Fruit fly (Drosophila melanogaster): ENCODE results near the gene CG15628.
A peak's percentile ranks its signal among the peaks of the same experiment; 100 is the strongest.

The CG15628 gene

DNA sequence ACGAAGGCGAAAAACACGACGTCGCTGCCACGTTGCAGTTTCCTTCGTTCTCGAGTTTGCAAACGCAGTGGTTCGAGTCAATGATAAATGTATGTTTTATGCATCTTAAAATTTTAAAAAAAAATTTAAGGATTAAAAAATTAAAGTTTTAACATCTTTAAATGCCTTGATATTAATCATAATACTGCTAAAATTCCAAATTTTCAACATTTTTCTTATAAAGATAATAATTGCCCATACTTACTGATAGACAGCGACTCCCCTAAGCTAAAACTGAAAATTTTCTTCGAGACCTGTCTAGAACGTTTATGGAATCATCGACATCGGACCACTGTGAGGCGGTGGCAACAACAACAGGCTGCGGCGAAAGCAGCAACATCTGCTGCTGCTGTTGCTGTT, 256 bp upstream of the CG15628 start (continued):
- TF ChIP-seq Oaz (GFP tag; IDR thresholded peaks at IDR 0.05) = no peak; the same call in 1 of the 2 replicates
- no peak for TF ChIP-seq Lhr (GFP tag; optimal IDR thresholded peaks at IDR 0.05)
- TF ChIP-seq slp2 (GFP tag; optimal IDR thresholded peaks at IDR 0.05) = no peak
- TF ChIP-seq CG9932 (GFP tag; IDR thresholded peaks at IDR 0.05) = peak; percentile 73
- no peak for TF ChIP-seq tup (GFP tag; optimal IDR thresholded peaks at IDR 0.05)
- TF ChIP-seq ind (GFP tag; optimal IDR thresholded peaks at IDR 0.05) = peak; percentile 49
- TF ChIP-seq Dp (GFP tag; optimal IDR thresholded peaks at IDR 0.05) = no peak
- TF ChIP-seq NFAT (GFP tag; IDR thresholded peaks at IDR 0.05) = peak; percentile 62; the same call in 1 of the 2 replicates
- peak; percentile 70 for TF ChIP-seq Drgx (GFP tag; IDR thresholded peaks at IDR 0.05)
- TF ChIP-seq Spps (tag; optimal IDR thresholded peaks at IDR 0.05) = no peak
- peak; percentile 5 for TF ChIP-seq CG10274 (GFP tag; optimal IDR thresholded peaks at IDR 0.05)
- TF ChIP-seq esg (GFP tag; conservative IDR thresholded peaks at IDR 0.05) = peak; percentile 78
- no peak for TF ChIP-seq CG11398 (GFP tag; optimal IDR thresholded peaks at IDR 0.05)
- no peak for TF ChIP-seq GATAe (GFP tag; conservative IDR thresholded peaks at IDR 0.05)
- no peak for TF ChIP-seq fd64A (GFP tag; optimal IDR thresholded peaks at IDR 0.05)
- no peak for TF ChIP-seq sna (GFP tag; IDR thresholded peaks at IDR 0.05; ENCODE audit: partially characterized antibody)
- TF ChIP-seq sug (tag; optimal IDR thresholded peaks at IDR 0.05) = peak; percentile 50
- peak; percentile 31 for TF ChIP-seq Fer2 (tag; optimal IDR thresholded peaks at IDR 0.05)
- TF ChIP-seq CG10267 (tag; optimal IDR thresholded peaks at IDR 0.05) = peak; percentile 72
- TF ChIP-seq lola (GFP tag; optimal IDR thresholded peaks at IDR 0.05) = peak in 1 of 3 experiments; percentile 57
- TF ChIP-seq rib (GFP tag; IDR thresholded peaks at IDR 0.05) = peak; percentile 20; the same call in 1 of the 2 replicates
- peak; percentile 61 for TF ChIP-seq CG10979 (tag; optimal IDR thresholded peaks at IDR 0.05)
- no peak for TF ChIP-seq Kr (GFP tag; optimal IDR thresholded peaks at IDR 0.05)
- peak; percentile 67 for TF ChIP-seq scrt (GFP tag; optimal IDR thresholded peaks at IDR 0.05)
- peak; percentile 19 for TF ChIP-seq CG10543 (GFP tag; optimal IDR thresholded peaks at IDR 0.05)
- TF ChIP-seq vvl (GFP tag; IDR thresholded peaks at IDR 0.05) = peak; percentile 65
- TF ChIP-seq Ets65A (GFP tag) = peak; percentile 95
- peak; percentile 70 for TF ChIP-seq BtbVII (GFP tag; optimal IDR thresholded peaks at IDR 0.05)
- TF ChIP-seq CrebB (tag; optimal IDR thresholded peaks at IDR 0.05) = no peak
- peak; percentile 50 for TF ChIP-seq sqz (GFP tag; optimal IDR thresholded peaks at IDR 0.05)
- peak; percentile 59 for TF ChIP-seq row (GFP tag; IDR thresholded peaks at IDR 0.05)
- no peak for TF ChIP-seq Hey (tag; optimal IDR thresholded peaks at IDR 0.05)
- peak; percentile 49 for TF ChIP-seq CG9817 (tag; optimal IDR thresholded peaks at IDR 0.05)
- TF ChIP-seq CG14014 (GFP tag; IDR thresholded peaks at IDR 0.05) = peak; percentile 70
- TF ChIP-seq pum (GFP tag; optimal IDR thresholded peaks at IDR 0.05) = no peak
- peak; percentile 93 for TF ChIP-seq CG7556 (GFP tag; optimal IDR thresholded peaks at IDR 0.05)
- TF ChIP-seq klu (GFP tag; IDR thresholded peaks at IDR 0.05) = no peak
- TF ChIP-seq Asciz (GFP tag; optimal IDR thresholded peaks at IDR 0.05) = peak; percentile 57
- TF ChIP-seq sr (GFP tag; IDR thresholded peaks at IDR 0.05) = no peak
- peak; percentile 88 for TF ChIP-seq nom (GFP tag; optimal IDR thresholded peaks at IDR 0.05)
- peak; percentile 14 for TF ChIP-seq ERR (GFP tag; optimal IDR thresholded peaks at IDR 0.05)
- TF ChIP-seq CG17612 (GFP tag; IDR thresholded peaks at IDR 0.05) = no peak
- TF ChIP-seq CG30431 (GFP tag; optimal IDR thresholded peaks at IDR 0.05) = peak; percentile 25
- peak; percentile 20 for TF ChIP-seq Chrac-16 (GFP tag; optimal IDR thresholded peaks at IDR 0.05)
- peak; percentile 38 for TF ChIP-seq Nf-YC (tag; optimal IDR thresholded peaks at IDR 0.05)
- no peak for TF ChIP-seq CG5953 (GFP tag; IDR thresholded peaks at IDR 0.05)
- TF ChIP-seq bcd (GFP tag; optimal IDR thresholded peaks at IDR 0.05) = peak; percentile 72
- TF ChIP-seq oc (tag; optimal IDR thresholded peaks at IDR 0.05) = no peak
- TF ChIP-seq dm (GFP tag; optimal IDR thresholded peaks at IDR 0.05) = no peak
- peak; percentile 38; the same call in 1 of the 3 replicates for TF ChIP-seq CG11560 (tag; IDR thresholded peaks at IDR 0.05)
- no peak for TF ChIP-seq da (GFP tag; optimal IDR thresholded peaks at IDR 0.05)
